Fruit fly (Drosophila melanogaster) Kc167 (cell line): ENCODE data around the gene orb.

Source experiments
- Myc ChIP-seq: fragments of >200 bp; optimal IDR thresholded peaks from 2 replicates; lab custom pipeline; 2017; ENCODE audit warnings: missing external identifiers
- psq ChIP-seq: fragments of >200 bp; optimal IDR thresholded peaks from 2 replicates; lab custom pipeline; 2017; ENCODE audit warnings: missing external identifiers

dm6 chr3R:23211745-23212254, 68.9 kb downstream of the orb start:
- TF ChIP-seq psq (lab: Kevin White, UChicago), result no peak
- no peak for TF ChIP-seq Myc (lab: Kevin White, UChicago)
